Worm (Caenorhabditis elegans) whole organism, midembryonic: ENCODE results near the gene bli-6.

Experiments
- T22C8.4 ChIP-seq: fragments of 200-800 bp; sonication (Bioruptor generic); IDR thresholded peaks from 2 replicates; pipeline ENCODE4 v1.3.6; 2022; ENCODE audit warnings: missing genetic modification characterization, missing compliant biosample characterization
- flt-1 ChIP-seq: fragments of 200-800 bp; sonication (Bioruptor generic); IDR thresholded peaks from 2 replicates; pipeline ENCODE4 v1.3.6; 2022; ENCODE audit warnings: missing genetic modification characterization, missing compliant biosample characterization

- TF ChIP-seq flt-1, result no peak
- TF ChIP-seq T22C8.4, result no peak
Observed at ce11 chrIV:6393329-6393728, 16.5 kb downstream of the bli-6 start.
